Worm (Caenorhabditis elegans): Measurements from ENCODE around the gene R11H6.4.

R11H6.4 gene

ce11 chrV:14595984-14596383, 13.8 kb upstream of the R11H6.4 start:
- peak; percentile 53 for TF ChIP-seq fos-1 (tag; optimal IDR thresholded peaks at IDR 0.05)
- TF ChIP-seq ztf-4 (tag; optimal IDR thresholded peaks at IDR 0.05): no peak
- no peak for TF ChIP-seq unc-39 (tag; optimal IDR thresholded peaks at IDR 0.05)

DNA sequence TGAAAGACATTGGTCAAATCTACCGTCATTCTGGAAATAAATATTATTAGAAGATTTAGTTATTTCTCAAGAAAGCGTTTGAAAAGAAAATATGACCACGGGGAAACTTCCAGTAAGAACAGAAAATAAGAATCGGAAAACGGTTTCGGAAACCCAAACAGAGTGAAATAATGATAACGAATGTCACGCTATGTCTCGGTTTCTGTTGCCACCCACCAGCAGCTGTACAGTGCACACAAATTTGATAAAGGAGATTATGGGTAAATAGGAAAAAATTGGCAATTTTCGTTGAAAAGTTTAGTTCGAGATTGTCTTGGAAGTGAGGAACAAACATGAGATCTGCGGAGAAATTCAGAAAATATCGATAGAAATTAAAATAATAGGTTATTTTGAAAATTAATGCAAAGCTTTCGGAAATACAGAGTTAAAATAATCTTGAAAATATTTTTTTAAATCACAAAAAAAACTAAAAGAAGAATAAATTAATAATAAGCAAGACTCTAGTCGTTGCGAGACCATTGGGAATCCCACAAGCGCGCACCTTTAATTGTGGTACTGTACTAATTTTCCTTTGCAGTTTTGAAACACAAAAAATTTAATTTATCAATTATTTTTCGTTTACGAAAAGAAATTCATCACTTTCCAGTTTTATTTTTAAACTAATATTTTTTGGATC, 12.6 kb upstream of the R11H6.4 start, which contains the start of gene pes-9:
pes-9 (minus strand) TSS at position 30 of the 676 bp plus-strand sequence.
- TF ChIP-seq sem-4 (tag; optimal IDR thresholded peaks at IDR 0.05) (no peak), dmd-4 (tag; optimal IDR thresholded peaks at IDR 0.05) (no peak), fos-1 (tag; optimal IDR thresholded peaks at IDR 0.05) (peak; percentile 27), ztf-1 (GFP tag; conservative IDR thresholded peaks at IDR 0.05) (no peak), blmp-1 (tag; optimal IDR thresholded peaks at IDR 0.05; ENCODE audit: insufficient read depth) (no peak), mdl-1 (tag; optimal IDR thresholded peaks at IDR 0.05) (no peak), ceh-82 (tag; optimal IDR thresholded peaks at IDR 0.05) (no peak), alr-1 (tag; optimal IDR thresholded peaks at IDR 0.05) (no peak), crh-2 (tag; optimal IDR thresholded peaks at IDR 0.05) (peak; percentile 29), egl-27 (tag; optimal IDR thresholded peaks at IDR 0.05) (no peak), nhr-129 (tag; optimal IDR thresholded peaks at IDR 0.05) (no peak), zag-1 (tag; optimal IDR thresholded peaks at IDR 0.05) (no peak), sma-3 (GFP tag; optimal IDR thresholded peaks at IDR 0.05) (no peak)

- TF ChIP-seq sma-9 (GFP tag; optimal IDR thresholded peaks at IDR 0.05) (no peak), sma-9 (tag; optimal IDR thresholded peaks at IDR 0.05) (no peak), C34F6.9 (tag; optimal IDR thresholded peaks at IDR 0.05) (peak; percentile 77), nhr-237 (tag; optimal IDR thresholded peaks at IDR 0.05) (no peak), nhr-10 (tag; optimal IDR thresholded peaks at IDR 0.05) (no peak), nhr-11 (tag; optimal IDR thresholded peaks at IDR 0.05) (no peak), R02D3.7 (tag; optimal IDR thresholded peaks at IDR 0.05) (no peak), fos-1 (tag; optimal IDR thresholded peaks at IDR 0.05) (peak; percentile 58), ceh-82 (tag; optimal IDR thresholded peaks at IDR 0.05) (no peak), nhr-25 (tag; optimal IDR thresholded peaks at IDR 0.05) (no peak), elt-1 (tag; optimal IDR thresholded peaks at IDR 0.05) (no peak), ZK546.5 (tag; optimal IDR thresholded peaks at IDR 0.05) (no peak), unc-55 (GFP tag; optimal IDR thresholded peaks at IDR 0.05) (peak; percentile 67), lsy-2 (tag; optimal IDR thresholded peaks at IDR 0.05) (peak in 1 of 2 experiments; percentile 53), ztf-1 (GFP tag; conservative IDR thresholded peaks at IDR 0.05) (no peak), mab-5 (tag; optimal IDR thresholded peaks at IDR 0.05) (no peak), nhr-129 (tag; optimal IDR thresholded peaks at IDR 0.05) (peak; percentile 60), ztf-11 (tag; optimal IDR thresholded peaks at IDR 0.05) (no peak), egl-27 (tag; optimal IDR thresholded peaks at IDR 0.05) (no peak), crh-2 (tag; optimal IDR thresholded peaks at IDR 0.05) (no peak), Y55F3AM.14 (GFP tag; optimal IDR thresholded peaks at IDR 0.05) (no peak), sma-3 (GFP tag; optimal IDR thresholded peaks at IDR 0.05) (peak; percentile 12)
Measured at ce11 chrV:14597681-14598184, 12.0 kb upstream of the R11H6.4 start, which contains the start of gene R11H6.2. Gene R11H6.2 (plus strand): TSS chrV:14598006.

DNA sequence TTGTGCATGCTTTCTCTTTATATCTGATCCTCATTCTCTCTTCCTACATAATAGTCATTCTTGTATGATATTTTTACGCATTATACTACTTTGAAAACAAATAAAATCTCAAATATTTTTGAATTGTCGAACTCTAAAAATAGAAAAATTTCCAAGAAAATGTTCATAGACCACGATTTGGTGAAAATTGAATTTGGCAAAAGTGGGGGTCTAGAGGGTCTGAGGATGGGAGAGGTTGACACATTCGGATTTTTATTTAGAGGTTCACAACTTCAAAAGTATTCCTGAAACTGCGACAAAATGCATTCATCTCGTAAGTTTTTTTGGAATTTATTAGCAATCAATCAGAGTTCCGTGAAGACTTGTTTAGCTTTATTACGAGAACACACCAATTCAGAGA, 9.8 kb upstream of the R11H6.4 start, which contains the start of gene glb-22:
glb-22 (plus strand) TSS at position 301 of the 400 bp plus-strand sequence.
- TF ChIP-seq nhr-77 (tag; optimal IDR thresholded peaks at IDR 0.05) (no peak), nhr-129 (tag; optimal IDR thresholded peaks at IDR 0.05) (no peak), zag-1 (tag; optimal IDR thresholded peaks at IDR 0.05) (no peak), sem-4 (tag; optimal IDR thresholded peaks at IDR 0.05) (no peak), skn-1 (tag; optimal IDR thresholded peaks at IDR 0.05) (no peak), ztf-1 (GFP tag; conservative IDR thresholded peaks at IDR 0.05) (no peak), nhr-237 (tag; optimal IDR thresholded peaks at IDR 0.05) (no peak), unc-62 (GFP tag; optimal IDR thresholded peaks at IDR 0.05) (no peak)

ce11 chrV:14603755-14604154, 6.0 kb upstream of the R11H6.4 start:
- no peak for TF ChIP-seq sma-3 (GFP tag; optimal IDR thresholded peaks at IDR 0.05)
- no peak for TF ChIP-seq zag-1 (tag; optimal IDR thresholded peaks at IDR 0.05)
- peak in 1 of 2 experiments; percentile 11 for TF ChIP-seq lsy-2 (tag; optimal IDR thresholded peaks at IDR 0.05)
- TF ChIP-seq dmd-4 (tag; optimal IDR thresholded peaks at IDR 0.05): no peak
- TF ChIP-seq ceh-82 (tag; optimal IDR thresholded peaks at IDR 0.05): no peak
- no peak for TF ChIP-seq F13H6.1 (tag; optimal IDR thresholded peaks at IDR 0.05)
- TF ChIP-seq mab-5 (tag; optimal IDR thresholded peaks at IDR 0.05): peak; percentile 56
- no peak for TF ChIP-seq alr-1 (tag; optimal IDR thresholded peaks at IDR 0.05)
- no peak for TF ChIP-seq ama-1 (optimal IDR thresholded peaks at IDR 0.05)
- TF ChIP-seq mbf-1 (tag; optimal IDR thresholded peaks at IDR 0.05): no peak
- no peak for TF ChIP-seq ztf-4 (tag; optimal IDR thresholded peaks at IDR 0.05)
- no peak for TF ChIP-seq lin-39 (tag; optimal IDR thresholded peaks at IDR 0.05)
- TF ChIP-seq nhr-11 (tag; optimal IDR thresholded peaks at IDR 0.05): no peak
- TF ChIP-seq nhr-6 (tag; optimal IDR thresholded peaks at IDR 0.05): no peak
